ENCODE assay signal across 1 fruit fly cellular context in genomic region chr3R:30536919-30537318, dm6.
TF ChIP-seq lines count a peak whose summit lies in the region.

No protein-coding gene starts in this region.

TF ChIP-seq in whole organism, embryonic, 481 proteins besides CTCF, POLR2A, EP300 and RAD21 (continued from another document):
- no peak for TF ChIP-seq MBD-R2 (GFP tag; IDR thresholded peaks at IDR 0.05; lab: Robert Waterston, UW)
- no peak for TF ChIP-seq zen (tag; optimal IDR thresholded peaks at IDR 0.05; lab: Kevin White, UChicago)
- peak; percentile 19 for TF ChIP-seq CG12769 (tag; optimal IDR thresholded peaks at IDR 0.05; lab: Kevin White, UChicago)
- no peak for TF ChIP-seq CG6683 (GFP tag; optimal IDR thresholded peaks at IDR 0.05; lab: Kevin White, UChicago)
- TF ChIP-seq kni (GFP tag; optimal IDR thresholded peaks at IDR 0.05; lab: Kevin White, UChicago): no peak
- no peak for TF ChIP-seq Dad (GFP tag; optimal IDR thresholded peaks at IDR 0.05; lab: Kevin White, UChicago)
- no peak for TF ChIP-seq mam (GFP tag; optimal IDR thresholded peaks at IDR 0.05; lab: Kevin White, UChicago)
- TF ChIP-seq CG7928 (GFP tag; optimal IDR thresholded peaks at IDR 0.05; lab: Kevin White, UChicago): no peak
- no peak for TF ChIP-seq CG12071 (GFP tag; optimal IDR thresholded peaks at IDR 0.05; lab: Kevin White, UChicago)
- no peak for TF ChIP-seq CG7963 (GFP tag; IDR thresholded peaks at IDR 0.05; lab: Robert Waterston, UW; ENCODE audit: partially characterized antibody)
- TF ChIP-seq unc-4 (GFP tag; IDR thresholded peaks at IDR 0.05; lab: Robert Waterston, UW; ENCODE audit: partially characterized antibody): no peak
- peak; percentile 38 for TF ChIP-seq CG3281 (GFP tag; optimal IDR thresholded peaks at IDR 0.05; lab: Kevin White, UChicago)
- no peak for TF ChIP-seq Antp (GFP tag; optimal IDR thresholded peaks at IDR 0.05; lab: Kevin White, UChicago)
- no peak for TF ChIP-seq corto (GFP tag; optimal IDR thresholded peaks at IDR 0.05; lab: Kevin White, UChicago)
- TF ChIP-seq CG18476 (GFP tag; optimal IDR thresholded peaks at IDR 0.05; lab: Kevin White, UChicago): no peak
- no peak for TF ChIP-seq Lpt (GFP tag; optimal IDR thresholded peaks at IDR 0.05; lab: Kevin White, UChicago)
- no peak for TF ChIP-seq Nf-YC (tag; optimal IDR thresholded peaks at IDR 0.05; lab: Kevin White, UChicago)
- no peak for TF ChIP-seq CG12391 (tag; optimal IDR thresholded peaks at IDR 0.05; lab: Kevin White, UChicago)
- TF ChIP-seq CG6765 (GFP tag; optimal IDR thresholded peaks at IDR 0.05; lab: Kevin White, UChicago): peak; percentile 49
- TF ChIP-seq ac (GFP tag; optimal IDR thresholded peaks at IDR 0.05; lab: Kevin White, UChicago): no peak
- no peak for TF ChIP-seq sr (GFP tag; IDR thresholded peaks at IDR 0.05; lab: Robert Waterston, UW)
- TF ChIP-seq B-H1 (GFP tag; IDR thresholded peaks at IDR 0.05; lab: Robert Waterston, UW): no peak
- TF ChIP-seq Jarid2 (GFP tag; optimal IDR thresholded peaks at IDR 0.05; lab: Kevin White, UChicago): no peak
- TF ChIP-seq CG10959 (GFP tag; IDR thresholded peaks at IDR 0.05; lab: Robert Waterston, UW): no peak
- no peak for TF ChIP-seq odd (GFP tag; optimal IDR thresholded peaks at IDR 0.05; lab: Kevin White, UChicago)
- TF ChIP-seq Dbx (GFP tag; IDR thresholded peaks at IDR 0.05; lab: Robert Waterston, UW): peak; percentile 20; the same call in 1 of the 3 replicates
- no peak for TF ChIP-seq CG11696 (GFP tag; IDR thresholded peaks at IDR 0.05; lab: Robert Waterston, UW)
- no peak for TF ChIP-seq NfI (GFP tag; optimal IDR thresholded peaks at IDR 0.05; lab: Kevin White, UChicago)
- peak in 1 of 2 experiments; percentile 52 for TF ChIP-seq Pdp1 (GFP tag; optimal IDR thresholded peaks at IDR 0.05; lab: Kevin White, UChicago)
- no peak for TF ChIP-seq btn (GFP tag; optimal IDR thresholded peaks at IDR 0.05; lab: Kevin White, UChicago)
- TF ChIP-seq sim (GFP tag; IDR thresholded peaks at IDR 0.05; lab: Robert Waterston, UW): no peak
- TF ChIP-seq tll (GFP tag; optimal IDR thresholded peaks at IDR 0.05; lab: Kevin White, UChicago): no peak
- TF ChIP-seq CG8281 (tag; optimal IDR thresholded peaks at IDR 0.05; lab: Kevin White, UChicago): no peak
- TF ChIP-seq gfzf (GFP tag; optimal IDR thresholded peaks at IDR 0.05; lab: Kevin White, UChicago): no peak
- no peak for TF ChIP-seq crc (GFP tag; optimal IDR thresholded peaks at IDR 0.05; lab: Kevin White, UChicago)
- TF ChIP-seq CG18599 (GFP tag; optimal IDR thresholded peaks at IDR 0.05; lab: Kevin White, UChicago): peak; percentile 57
- no peak for TF ChIP-seq B-H2 (GFP tag; optimal IDR thresholded peaks at IDR 0.05; lab: Kevin White, UChicago)
- TF ChIP-seq slp2 (GFP tag; optimal IDR thresholded peaks at IDR 0.05; lab: Kevin White, UChicago): no peak
- TF ChIP-seq CG5953 (GFP tag; IDR thresholded peaks at IDR 0.05; lab: Robert Waterston, UW): no peak
- TF ChIP-seq sc (optimal IDR thresholded peaks at IDR 0.05; lab: Kevin White, UChicago): no peak
- no peak for TF ChIP-seq sc (GFP tag; optimal IDR thresholded peaks at IDR 0.05; lab: Kevin White, UChicago)
- TF ChIP-seq bcd (GFP tag; optimal IDR thresholded peaks at IDR 0.05; lab: Kevin White, UChicago): no peak
- TF ChIP-seq Hmr (GFP tag; optimal IDR thresholded peaks at IDR 0.05; lab: Kevin White, UChicago): peak; percentile 23
- TF ChIP-seq Atf3 (GFP tag; optimal IDR thresholded peaks at IDR 0.05; lab: Kevin White, UChicago): no peak
- no peak for TF ChIP-seq fd96Cb (tag; optimal IDR thresholded peaks at IDR 0.05; lab: Kevin White, UChicago)
- TF ChIP-seq CG11695 (GFP tag; IDR thresholded peaks at IDR 0.05; lab: Robert Waterston, UW): no peak
- TF ChIP-seq h (optimal IDR thresholded peaks at IDR 0.05; lab: Kevin White, UChicago): no peak
- no peak for TF ChIP-seq Hey (tag; optimal IDR thresholded peaks at IDR 0.05; lab: Kevin White, UChicago)
- no peak for TF ChIP-seq CG9609 (GFP tag; optimal IDR thresholded peaks at IDR 0.05; lab: Kevin White, UChicago)
- TF ChIP-seq cwo (GFP tag; optimal IDR thresholded peaks at IDR 0.05; lab: Kevin White, UChicago): no peak
- TF ChIP-seq cato (GFP tag; optimal IDR thresholded peaks at IDR 0.05; lab: Kevin White, UChicago; ENCODE audit: borderline replicate concordance): no peak
- TF ChIP-seq CG2116 (GFP tag; optimal IDR thresholded peaks at IDR 0.05; lab: Kevin White, UChicago): no peak
- no peak for TF ChIP-seq Abd-B (GFP tag; optimal IDR thresholded peaks at IDR 0.05; lab: Kevin White, UChicago)
- TF ChIP-seq CG1832 (GFP tag; optimal IDR thresholded peaks at IDR 0.05; lab: Kevin White, UChicago): no peak
- TF ChIP-seq CG8290 (GFP tag; optimal IDR thresholded peaks at IDR 0.05; lab: Kevin White, UChicago): no peak
- TF ChIP-seq CG8290 (tag; optimal IDR thresholded peaks at IDR 0.05; lab: Kevin White, UChicago): peak in 1 of 2 experiments; percentile 23
- no peak for TF ChIP-seq CG6813 (GFP tag; optimal IDR thresholded peaks at IDR 0.05; lab: Kevin White, UChicago)
- no peak for TF ChIP-seq nmo (GFP tag; optimal IDR thresholded peaks at IDR 0.05; lab: Kevin White, UChicago)
- TF ChIP-seq slou (GFP tag; optimal IDR thresholded peaks at IDR 0.05; lab: Kevin White, UChicago): no peak
- peak; percentile 21 for TF ChIP-seq Meics (GFP tag; optimal IDR thresholded peaks at IDR 0.05; lab: Kevin White, UChicago)
- TF ChIP-seq CG2875 (GFP tag; optimal IDR thresholded peaks at IDR 0.05; lab: Kevin White, UChicago): no peak
- TF ChIP-seq Fer1 (GFP tag; optimal IDR thresholded peaks at IDR 0.05; lab: Kevin White, UChicago): peak; percentile 54
- no peak for TF ChIP-seq ftz-f1 (GFP tag; optimal IDR thresholded peaks at IDR 0.05; lab: Kevin White, UChicago)
- TF ChIP-seq CG6175 (GFP tag; IDR thresholded peaks at IDR 0.05; lab: Robert Waterston, UW): no peak
- no peak for TF ChIP-seq dysf (GFP tag; IDR thresholded peaks at IDR 0.05; lab: Robert Waterston, UW)
- TF ChIP-seq CG8944 (GFP tag; optimal IDR thresholded peaks at IDR 0.05; lab: Kevin White, UChicago): no peak
- peak; percentile 24 for TF ChIP-seq schlank (tag; optimal IDR thresholded peaks at IDR 0.05; lab: Kevin White, UChicago)
- TF ChIP-seq toy (GFP tag; IDR thresholded peaks at IDR 0.05; lab: Robert Waterston, UW): no peak
- TF ChIP-seq CG17612 (GFP tag; IDR thresholded peaks at IDR 0.05; lab: Robert Waterston, UW): no peak
- no peak for TF ChIP-seq tin (GFP tag; optimal IDR thresholded peaks at IDR 0.05; lab: Kevin White, UChicago)
- TF ChIP-seq lab (GFP tag; optimal IDR thresholded peaks at IDR 0.05; lab: Kevin White, UChicago): peak; percentile 25
- no peak for TF ChIP-seq pan (optimal IDR thresholded peaks at IDR 0.05; lab: Kevin White, UChicago)
- no peak for TF ChIP-seq pan (GFP tag; optimal IDR thresholded peaks at IDR 0.05 in 1 of 2, IDR thresholded peaks at IDR 0.05 in 1 of 2)
- TF ChIP-seq trem (tag; optimal IDR thresholded peaks at IDR 0.05; lab: Kevin White, UChicago): no peak
- no peak for TF ChIP-seq wek (GFP tag; optimal IDR thresholded peaks at IDR 0.05; lab: Kevin White, UChicago)
- no peak for TF ChIP-seq repo (GFP tag; optimal IDR thresholded peaks at IDR 0.05; lab: Kevin White, UChicago)
- TF ChIP-seq croc (GFP tag; conservative IDR thresholded peaks at IDR 0.05; lab: Robert Waterston, UW): no peak
- TF ChIP-seq Six4 (GFP tag; optimal IDR thresholded peaks at IDR 0.05; lab: Kevin White, UChicago): no peak
- no peak for TF ChIP-seq Usf (GFP tag; optimal IDR thresholded peaks at IDR 0.05; lab: Kevin White, UChicago)
- TF ChIP-seq trh (GFP tag; optimal IDR thresholded peaks at IDR 0.05; lab: Kevin White, UChicago): no peak
- no peak for TF ChIP-seq Awh (GFP tag; IDR thresholded peaks at IDR 0.05; lab: Robert Waterston, UW)
- TF ChIP-seq abd-A (tag; optimal IDR thresholded peaks at IDR 0.05; lab: Kevin White, UChicago): peak; percentile 31
- no peak for TF ChIP-seq Vsx1 (GFP tag; optimal IDR thresholded peaks at IDR 0.05; lab: Kevin White, UChicago)
- no peak for TF ChIP-seq D19A (tag; optimal IDR thresholded peaks at IDR 0.05; lab: Kevin White, UChicago)
- no peak for TF ChIP-seq lmd (GFP tag; IDR thresholded peaks at IDR 0.05; lab: Robert Waterston, UW)
- TF ChIP-seq maf-S (GFP tag; optimal IDR thresholded peaks at IDR 0.05; lab: Kevin White, UChicago): no peak
- no peak for TF ChIP-seq CG4424 (GFP tag; optimal IDR thresholded peaks at IDR 0.05; lab: Kevin White, UChicago)
- TF ChIP-seq CG10321 (GFP tag; IDR thresholded peaks at IDR 0.05; lab: Robert Waterston, UW): no peak
- no peak for TF ChIP-seq CG3163 (GFP tag; optimal IDR thresholded peaks at IDR 0.05; lab: Kevin White, UChicago)
- no peak for TF ChIP-seq CG5245 (GFP tag; optimal IDR thresholded peaks at IDR 0.05; lab: Kevin White, UChicago)
- no peak for TF ChIP-seq CG1792 (GFP tag; optimal IDR thresholded peaks at IDR 0.05; lab: Kevin White, UChicago)
- no peak for TF ChIP-seq CG34376 (GFP tag; optimal IDR thresholded peaks at IDR 0.05; lab: Kevin White, UChicago)
- TF ChIP-seq knrl (GFP tag; IDR thresholded peaks at IDR 0.05; lab: Robert Waterston, UW; ENCODE audit: partially characterized antibody): no peak
- no peak for TF ChIP-seq mld (GFP tag; IDR thresholded peaks at IDR 0.05; lab: Robert Waterston, UW; ENCODE audit: partially characterized antibody)
- no peak for TF ChIP-seq az2 (GFP tag; optimal IDR thresholded peaks at IDR 0.05; lab: Kevin White, UChicago)
- no peak for TF ChIP-seq Dp (GFP tag; optimal IDR thresholded peaks at IDR 0.05; lab: Kevin White, UChicago)
- TF ChIP-seq mirr (GFP tag; optimal IDR thresholded peaks at IDR 0.05; lab: Kevin White, UChicago): no peak
- no peak for TF ChIP-seq NK7.1 (GFP tag; optimal IDR thresholded peaks at IDR 0.05; lab: Kevin White, UChicago)
- no peak for TF ChIP-seq PHDP (tag; optimal IDR thresholded peaks at IDR 0.05; lab: Kevin White, UChicago)
- no peak for TF ChIP-seq CG7745 (tag; optimal IDR thresholded peaks at IDR 0.05; lab: Kevin White, UChicago)
- no peak for TF ChIP-seq CG7372 (GFP tag; IDR thresholded peaks at IDR 0.05; lab: Robert Waterston, UW)
- no peak for TF ChIP-seq CG16813 (GFP tag; IDR thresholded peaks at IDR 0.05; lab: Robert Waterston, UW; ENCODE audit: partially characterized antibody)
- TF ChIP-seq klu (GFP tag; IDR thresholded peaks at IDR 0.05; lab: Robert Waterston, UW): no peak
- TF ChIP-seq fd3F (GFP tag; optimal IDR thresholded peaks at IDR 0.05; lab: Kevin White, UChicago): peak; percentile 23
- TF ChIP-seq org-1 (GFP tag; optimal IDR thresholded peaks at IDR 0.05; lab: Kevin White, UChicago): no peak
- no peak for TF ChIP-seq CG31224 (GFP tag; IDR thresholded peaks at IDR 0.05; lab: Robert Waterston, UW)
- TF ChIP-seq CG1529 (GFP tag; optimal IDR thresholded peaks at IDR 0.05; lab: Kevin White, UChicago): no peak
- TF ChIP-seq CG17361 (GFP tag; IDR thresholded peaks at IDR 0.05; lab: Robert Waterston, UW): no peak
- 0 out of 2 replicates have a peak, but pooled peaks have one; percentile 10 for TF ChIP-seq Atf6 (GFP tag; IDR thresholded peaks at IDR 0.05; lab: Robert Waterston, UW)
- TF ChIP-seq pzg (GFP tag; optimal IDR thresholded peaks at IDR 0.05; lab: Kevin White, UChicago): no peak
- TF ChIP-seq CrebB (tag; optimal IDR thresholded peaks at IDR 0.05; lab: Kevin White, UChicago): no peak
- TF ChIP-seq eve (GFP tag; optimal IDR thresholded peaks at IDR 0.05; lab: Kevin White, UChicago): no peak
- no peak for TF ChIP-seq CG4730 (GFP tag; IDR thresholded peaks at IDR 0.05; lab: Robert Waterston, UW)
- no peak for TF ChIP-seq CG1603 (tag; optimal IDR thresholded peaks at IDR 0.05; lab: Kevin White, UChicago)
- TF ChIP-seq CG11093 (GFP tag; IDR thresholded peaks at IDR 0.05; lab: Robert Waterston, UW): no peak
- no peak for TF ChIP-seq fd102C (GFP tag; optimal IDR thresholded peaks at IDR 0.05; lab: Kevin White, UChicago)
- TF ChIP-seq vnd (GFP tag; IDR thresholded peaks at IDR 0.05; lab: Robert Waterston, UW; ENCODE audit: partially characterized antibody): no peak
- TF ChIP-seq ato (GFP tag; IDR thresholded peaks at IDR 0.05; lab: Robert Waterston, UW; ENCODE audit: partially characterized antibody): no peak
- peak; percentile 14 for TF ChIP-seq CG15514 (GFP tag; optimal IDR thresholded peaks at IDR 0.05; lab: Kevin White, UChicago)
- TF ChIP-seq gcm (GFP tag; optimal IDR thresholded peaks at IDR 0.05; lab: Kevin White, UChicago): no peak
- TF ChIP-seq CG9797 (GFP tag; optimal IDR thresholded peaks at IDR 0.05; lab: Kevin White, UChicago): no peak
- TF ChIP-seq stc (GFP tag; IDR thresholded peaks at IDR 0.05; lab: Robert Waterston, UW): no peak
- no peak for TF ChIP-seq Lhr (GFP tag; optimal IDR thresholded peaks at IDR 0.05; lab: Kevin White, UChicago)
- TF ChIP-seq ase (GFP tag; IDR thresholded peaks at IDR 0.05; lab: Robert Waterston, UW): no peak
- TF ChIP-seq Poxn (GFP tag; IDR thresholded peaks at IDR 0.05; lab: Robert Waterston, UW): no peak
- no peak for TF ChIP-seq aop (GFP tag; IDR thresholded peaks at IDR 0.05; lab: Robert Waterston, UW)
- TF ChIP-seq Tbp (GFP tag; optimal IDR thresholded peaks at IDR 0.05; lab: Kevin White, UChicago): no peak
- no peak for TF ChIP-seq danr (GFP tag; IDR thresholded peaks at IDR 0.05; lab: Robert Waterston, UW)
- TF ChIP-seq CG2678 (tag; optimal IDR thresholded peaks at IDR 0.05; lab: Kevin White, UChicago): peak; percentile 26
- TF ChIP-seq CG3065 (GFP tag; optimal IDR thresholded peaks at IDR 0.05; lab: Kevin White, UChicago): no peak
- no peak for TF ChIP-seq Gug (GFP tag; IDR thresholded peaks at IDR 0.05; lab: Robert Waterston, UW)
- TF ChIP-seq shn (GFP tag; optimal IDR thresholded peaks at IDR 0.05; lab: Kevin White, UChicago): no peak
